Worm (Caenorhabditis elegans): ENCODE results near the gene unc-129.

- TF ChIP-seq sea-2 (GFP tag; IDR thresholded peaks at IDR 0.05) (no peak), atf-7 (tag; optimal IDR thresholded peaks at IDR 0.05) (no peak), nhr-80 (tag; optimal IDR thresholded peaks at IDR 0.05) (peak; percentile 31), nhr-179 (tag; optimal IDR thresholded peaks at IDR 0.05) (no peak), lir-1 (GFP tag; conservative IDR thresholded peaks at IDR 0.05) (no peak), ceh-100 (GFP tag; IDR thresholded peaks at IDR 0.05) (no peak), unc-130 (GFP tag; optimal IDR thresholded peaks at IDR 0.05) (no peak), ceh-27 (GFP tag; optimal IDR thresholded peaks at IDR 0.05) (no peak), attf-6 (GFP tag; IDR thresholded peaks at IDR 0.05) (no peak), rec-8 (tag; optimal IDR thresholded peaks at IDR 0.05) (no peak)
These were observed 18.4 kb downstream of the unc-129 start, which contains the start of gene bre-1 for ce11 chrIV:8986761-8987316.

Data from whole organism, young adult.